Fruit fly (Drosophila melanogaster): ENCODE measurements around the gene Ir76a.

The Ir76a gene

DNA sequence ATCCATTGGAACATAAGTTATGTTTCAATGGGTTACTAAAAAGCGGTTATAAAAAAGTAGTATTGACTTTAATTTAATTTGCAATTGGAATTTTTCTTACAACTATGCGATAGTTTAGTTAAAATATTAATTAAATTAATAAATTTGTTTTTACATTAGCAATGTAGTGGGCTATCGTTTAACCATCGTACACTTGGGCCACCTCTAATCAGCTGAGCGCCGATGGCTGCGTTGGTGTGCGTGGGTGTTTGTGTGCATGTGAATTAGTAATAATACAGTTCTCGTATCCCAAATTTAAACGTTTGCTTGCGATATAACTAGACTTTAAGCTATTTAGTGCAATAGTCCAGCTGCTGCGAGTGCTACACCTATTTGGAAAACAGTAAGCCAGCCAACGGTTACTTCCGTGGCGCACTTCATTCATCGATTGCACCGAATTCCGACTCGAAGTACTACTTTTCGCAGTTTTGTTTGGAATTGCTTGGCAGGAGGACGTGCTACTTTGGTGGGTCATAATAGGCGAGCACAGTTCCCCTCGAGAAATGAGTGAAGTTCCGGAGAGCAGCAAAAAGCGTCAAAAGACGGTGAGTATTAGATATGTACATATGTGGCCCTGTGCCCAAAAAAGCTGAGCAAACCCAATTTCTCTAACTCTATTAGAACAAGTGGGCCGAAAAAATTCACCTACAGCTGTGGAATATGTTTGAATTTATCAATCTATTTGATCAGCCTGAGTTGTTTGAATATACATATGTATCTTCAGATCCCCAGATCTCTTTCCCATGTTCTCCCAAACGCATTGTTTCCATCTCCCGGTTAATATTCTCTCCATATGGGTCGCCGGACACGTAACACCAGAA, 46.2 kb downstream of the Ir76a start, which contains the start of gene Papss (continued):
- TF ChIP-seq amos (GFP tag; IDR thresholded peaks at IDR 0.05; ENCODE audit: partially characterized antibody) (peak; percentile 84), Ets65A (GFP tag) (no peak), Antp (GFP tag; optimal IDR thresholded peaks at IDR 0.05) (no peak), CG2120 (GFP tag; optimal IDR thresholded peaks at IDR 0.05) (peak; percentile 23), CG31441 (GFP tag; IDR thresholded peaks at IDR 0.05) (no peak), unpg (GFP tag; optimal IDR thresholded peaks at IDR 0.05) (no peak), CG12659 (GFP tag; optimal IDR thresholded peaks at IDR 0.05) (peak; percentile 15), CG9797 (GFP tag; optimal IDR thresholded peaks at IDR 0.05) (no peak), bigmax (GFP tag; optimal IDR thresholded peaks at IDR 0.05) (no peak), CG1024 (GFP tag; IDR thresholded peaks at IDR 0.05) (no peak), NC2α (GFP tag; optimal IDR thresholded peaks at IDR 0.05) (no peak), lilli (GFP tag; optimal IDR thresholded peaks at IDR 0.05) (no peak), CG15514 (GFP tag; optimal IDR thresholded peaks at IDR 0.05) (peak; percentile 71), CG1602 (GFP tag; optimal IDR thresholded peaks at IDR 0.05) (no peak), kni (GFP tag; optimal IDR thresholded peaks at IDR 0.05) (peak; percentile 78), CG6654 (GFP tag; optimal IDR thresholded peaks at IDR 0.05) (no peak), gce (GFP tag; IDR thresholded peaks at IDR 0.05) (no peak), psq (GFP tag; optimal IDR thresholded peaks at IDR 0.05) (no peak), CG18764 (GFP tag; optimal IDR thresholded peaks at IDR 0.05) (no peak), Dip2 (GFP tag; IDR thresholded peaks at IDR 0.05) (no peak), CG18011 (GFP tag; optimal IDR thresholded peaks at IDR 0.05) (no peak), D (optimal IDR thresholded peaks at IDR 0.05) (no peak), D (GFP tag; optimal IDR thresholded peaks at IDR 0.05) (no peak), Poxn (GFP tag; IDR thresholded peaks at IDR 0.05) (no peak), Sox100B (GFP tag; optimal IDR thresholded peaks at IDR 0.05) (no peak), HHEX (GFP tag; optimal IDR thresholded peaks at IDR 0.05) (peak; percentile 43), CG10959 (GFP tag; IDR thresholded peaks at IDR 0.05) (no peak), CG4328 (GFP tag; optimal IDR thresholded peaks at IDR 0.05) (peak; percentile 27), Dek (tag; optimal IDR thresholded peaks at IDR 0.05) (peak; percentile 17), Dbx (GFP tag; IDR thresholded peaks at IDR 0.05) (peak; percentile 70; the same call in 2 of the 3 replicates), HmgZ (tag; optimal IDR thresholded peaks at IDR 0.05) (peak; percentile 6), so (GFP tag; IDR thresholded peaks at IDR 0.05) (no peak), CG4424 (GFP tag; optimal IDR thresholded peaks at IDR 0.05) (no peak), ken (GFP tag; IDR thresholded peaks at IDR 0.05) (no peak), emc (GFP tag; optimal IDR thresholded peaks at IDR 0.05) (no peak), CG17385 (GFP tag; optimal IDR thresholded peaks at IDR 0.05) (no peak), run (tag; optimal IDR thresholded peaks at IDR 0.05) (no peak), lola (GFP tag; optimal IDR thresholded peaks at IDR 0.05) (peak in 1 of 3 experiments; percentile 26), peb (GFP tag; IDR thresholded peaks at IDR 0.05) (no peak), CoRest (tag; optimal IDR thresholded peaks at IDR 0.05) (no peak), Vsx1 (GFP tag; optimal IDR thresholded peaks at IDR 0.05) (no peak), nerfin-1 (tag; optimal IDR thresholded peaks at IDR 0.05) (no peak), Camta (GFP tag; optimal IDR thresholded peaks at IDR 0.05) (no peak), Fer2 (tag; optimal IDR thresholded peaks at IDR 0.05) (no peak), gem (tag; optimal IDR thresholded peaks at IDR 0.05) (no peak), br (optimal IDR thresholded peaks at IDR 0.05) (no peak), Xbp1 (GFP tag; optimal IDR thresholded peaks at IDR 0.05) (peak; percentile 21), dm (GFP tag; optimal IDR thresholded peaks at IDR 0.05) (no peak), scrt (GFP tag; optimal IDR thresholded peaks at IDR 0.05) (no peak), CG10431 (GFP tag; optimal IDR thresholded peaks at IDR 0.05) (no peak)
